Fruit fly (Drosophila melanogaster) whole organism, pupa: ENCODE measurements around the gene pzg.

Experiments
- CG10348 ChIP-seq: fragments of 200-800 bp; sonication (Bioruptor generic); IDR thresholded peaks from 2 replicates; pipeline ENCODE4 v1.3.6; 2022; ENCODE audit warnings: missing biosample characterization, missing genetic modification characterization
- CG12605 ChIP-seq: fragments of 200-800 bp; sonication (Bioruptor generic); IDR thresholded peaks from 2 replicates; pipeline ENCODE4 v1.3.6; 2022; ENCODE audit warnings: missing biosample characterization, missing genetic modification characterization
- CG13204 ChIP-seq: fragments of 200-800 bp; sonication (Bioruptor generic); optimal IDR thresholded peaks from 2 replicates; lab custom pipeline; 2018; ENCODE audit warnings: missing biosample characterization, mild to moderate bottlenecking, missing genetic modification characterization, moderate library complexity
- CG15710 ChIP-seq: fragments of 200-800 bp; sonication (Bioruptor generic); optimal IDR thresholded peaks from 2 replicates; lab custom pipeline; 2018; ENCODE audit warnings: missing biosample characterization, mild to moderate bottlenecking, missing genetic modification characterization, moderate library complexity
- CG17806 ChIP-seq: fragments of 200-800 bp; sonication (Bioruptor generic); optimal IDR thresholded peaks from 2 replicates; lab custom pipeline; 2018; ENCODE audit warnings: missing biosample characterization, mild to moderate bottlenecking, missing genetic modification characterization, moderate library complexity
- CG32121 ChIP-seq: fragments of 200-800 bp; sonication (Bioruptor generic); IDR thresholded peaks from 2 replicates; pipeline ENCODE4 v1.3.6; 2022; ENCODE audit warnings: missing biosample characterization, missing genetic modification characterization
- CG34367 ChIP-seq: fragments of 200-800 bp; sonication (Bioruptor generic); optimal IDR thresholded peaks from 2 replicates; lab custom pipeline; 2018; ENCODE audit warnings: missing biosample characterization, mild to moderate bottlenecking, missing genetic modification characterization
- CG4496 ChIP-seq: fragments of 200-800 bp; sonication (Bioruptor generic); IDR thresholded peaks from 3 replicates; pipeline ENCODE4 v1.3.6; 2022; ENCODE audit warnings: missing biosample characterization, missing genetic modification characterization
- CG8159 ChIP-seq: fragments of 200-800 bp; sonication (Bioruptor generic); optimal IDR thresholded peaks from 3 replicates; lab custom pipeline; 2018; ENCODE audit warnings: missing biosample characterization, mild to moderate bottlenecking, missing genetic modification characterization, moderate library complexity
- CG8301 ChIP-seq: fragments of 200-800 bp; sonication (Bioruptor generic); optimal IDR thresholded peaks from 2 replicates; lab custom pipeline; 2018; ENCODE audit warnings: missing biosample characterization, mild to moderate bottlenecking, missing genetic modification characterization
- CG9948 ChIP-seq: fragments of 200-800 bp; sonication (Bioruptor generic); optimal IDR thresholded peaks from 2 replicates; lab custom pipeline; 2018; ENCODE audit warnings: missing biosample characterization, mild to moderate bottlenecking, missing genetic modification characterization, moderate library complexity
- D1 ChIP-seq: fragments of 200-800 bp; sonication (Bioruptor generic); optimal IDR thresholded peaks from 2 replicates; lab custom pipeline; 2018; ENCODE audit warnings: missing biosample characterization, mild to moderate bottlenecking, missing genetic modification characterization, moderate library complexity
- EcR ChIP-seq: fragments of 200-800 bp; sonication (Bioruptor generic); optimal IDR thresholded peaks from 3 replicates; lab custom pipeline; 2019; ENCODE audit warnings: missing biosample characterization, missing genetic modification characterization, mild to moderate bottlenecking, moderate library complexity, missing genetic modification reagents
- Ets98B ChIP-seq: fragments of 200-800 bp; sonication (Bioruptor generic); IDR thresholded peaks from 2 replicates; pipeline ENCODE4 v1.3.6; 2022; ENCODE audit warnings: missing biosample characterization, missing genetic modification characterization
- Pif1A ChIP-seq: fragments of 200-800 bp; sonication (Bioruptor generic); optimal IDR thresholded peaks from 3 replicates; lab custom pipeline; 2016; ENCODE audit warnings: missing biosample characterization, missing genetic modification characterization
- Snoo ChIP-seq: fragments of 200-800 bp; sonication (Bioruptor generic); optimal IDR thresholded peaks from 3 replicates; lab custom pipeline; 2017; ENCODE audit warnings: missing biosample characterization, mild to moderate bottlenecking, missing genetic modification characterization, inconsistent platforms
- fd96Ca ChIP-seq: fragments of 200-800 bp; sonication (Bioruptor generic); IDR thresholded peaks from 3 replicates; pipeline ENCODE4 v1.3.6; 2022; ENCODE audit warnings: missing biosample characterization, missing genetic modification characterization
- gl ChIP-seq: fragments of 200-800 bp; sonication (Bioruptor generic); optimal IDR thresholded peaks from 2 replicates; lab custom pipeline; 2018; ENCODE audit warnings: missing biosample characterization, mild to moderate bottlenecking, missing genetic modification characterization
- rn ChIP-seq: fragments of 200-800 bp; sonication (Bioruptor generic); IDR thresholded peaks from 2 replicates; pipeline ENCODE4 v1.3.6; 2022; ENCODE audit warnings: missing biosample characterization, missing genetic modification characterization

The pzg gene

DNA sequence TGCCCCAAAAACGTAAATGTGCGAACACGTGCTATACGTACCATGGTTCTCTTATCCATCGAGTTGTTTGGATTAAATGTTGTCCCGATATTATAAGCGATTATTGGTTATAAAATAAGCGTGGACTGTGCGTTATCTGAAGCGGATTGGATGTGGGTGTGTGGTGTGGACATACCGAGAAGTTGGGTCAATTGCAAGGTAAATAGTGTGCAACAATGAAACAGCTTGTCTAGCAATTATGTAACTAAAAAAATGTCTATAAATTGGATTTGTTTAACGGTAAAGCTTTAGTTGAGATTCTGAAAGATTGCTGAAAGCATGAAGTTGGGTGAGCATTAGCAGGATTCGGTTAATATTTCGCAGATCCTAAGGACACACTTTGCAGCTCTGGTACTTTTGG, 28.2 kb upstream of the pzg start, which contains the start of gene CG43218:
CG43218 (plus strand) TSS at position 290 of the 400 bp plus-strand sequence.
- TF ChIP-seq CG10348 (GFP tag; lab: Robert Waterston, UW) (no peak), CG32121 (GFP tag; lab: Robert Waterston, UW) (no peak), CG8159 (tag; lab: Kevin White, UChicago) (no peak), Snoo (tag; lab: Kevin White, UChicago) (no peak), gl (tag; lab: Kevin White, UChicago) (no peak), Ets98B (GFP tag; lab: Robert Waterston, UW) (no peak), rn (GFP tag; lab: Robert Waterston, UW) (no peak), Pif1A (GFP tag; lab: Kevin White, UChicago) (no peak), fd96Ca (no peak), D1 (no peak), CG4496 (GFP tag; lab: Robert Waterston, UW) (no peak), CG15710 (no peak), CG34367 (tag; lab: Kevin White, UChicago) (no peak)
- TF ChIP-seq, all 21 proteins: peak for 0

DNA sequence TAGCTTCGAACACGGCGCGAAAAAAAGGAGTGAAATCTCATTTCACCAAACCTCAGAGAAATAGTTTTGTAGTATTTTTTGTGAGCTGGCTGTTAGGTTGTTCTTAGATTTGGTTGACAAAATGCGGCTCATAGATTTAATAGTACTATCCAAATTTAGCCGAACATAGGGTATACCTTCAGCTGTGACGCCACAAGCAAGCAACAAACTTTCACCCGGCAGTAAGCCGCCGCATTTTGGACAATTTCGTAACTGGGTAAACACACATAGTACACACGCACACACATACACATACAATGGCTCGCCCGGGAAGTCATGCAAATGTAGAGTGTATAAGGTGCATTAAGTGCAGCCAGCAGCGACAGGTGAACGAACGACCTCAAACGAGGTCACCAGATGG, 26.6 kb upstream of the pzg start:
- TF ChIP-seq EcR (GFP tag; lab: Kevin White, UChicago) (no peak), rn (GFP tag; lab: Robert Waterston, UW) (no peak), gl (tag; lab: Kevin White, UChicago) (no peak), CG4496 (GFP tag; lab: Robert Waterston, UW) (peak; percentile 41; the same call in 1 of the 3 replicates), D1 (no peak), CG8301 (tag; lab: Kevin White, UChicago) (peak; percentile 44), fd96Ca (peak; percentile 64; the same call in 2 of the 3 replicates), CG9948 (tag; lab: Kevin White, UChicago) (no peak), Ets98B (GFP tag; lab: Robert Waterston, UW) (peak; percentile 34; the same call in 1 of the 2 replicates), CG8159 (tag; lab: Kevin White, UChicago) (no peak), CG32121 (GFP tag; lab: Robert Waterston, UW) (peak; percentile 60)

DNA sequence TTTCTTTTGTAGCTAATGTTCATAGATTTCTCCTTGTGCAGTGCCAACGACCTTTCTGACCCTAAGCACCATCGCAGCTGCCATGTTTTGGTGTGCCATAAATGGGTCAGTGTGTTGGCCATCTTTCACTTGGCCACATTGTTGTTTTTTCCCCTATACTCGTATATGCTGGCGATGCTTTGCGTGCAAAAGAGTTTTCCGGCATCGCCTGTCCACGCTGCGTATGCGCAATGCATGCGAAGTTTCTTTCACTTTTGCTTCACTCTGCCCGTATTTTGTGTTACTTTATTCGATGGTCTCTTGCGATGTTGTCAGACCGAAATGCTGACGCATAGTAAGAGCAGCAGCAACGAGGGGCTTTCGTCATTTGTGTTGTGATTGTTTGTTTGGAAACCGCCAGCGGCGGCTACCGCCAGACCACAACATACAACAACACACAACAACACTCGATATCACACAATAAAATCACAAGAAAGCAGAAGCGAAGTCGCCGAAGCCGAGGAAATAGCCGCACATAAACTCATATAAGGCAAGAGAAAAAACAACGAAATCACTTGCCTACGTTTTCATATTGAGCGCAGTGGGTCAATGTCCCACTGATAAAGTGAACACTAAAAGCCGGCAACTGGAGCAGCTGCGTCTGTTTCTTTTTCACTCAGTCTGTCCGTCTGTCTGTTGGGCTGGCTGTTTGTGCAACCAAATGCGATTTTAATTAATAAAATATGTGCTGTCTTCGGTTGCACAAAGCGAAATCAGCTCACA, 24.3 kb upstream of the pzg start:
- 0 out of 2 replicates have a peak, but pooled peaks have one; percentile 14 for TF ChIP-seq CG12605 (GFP tag; lab: Robert Waterston, UW)
- peak; percentile 83 for TF ChIP-seq EcR (GFP tag; lab: Kevin White, UChicago)
- TF ChIP-seq Snoo (tag; lab: Kevin White, UChicago), result no peak

DNA sequence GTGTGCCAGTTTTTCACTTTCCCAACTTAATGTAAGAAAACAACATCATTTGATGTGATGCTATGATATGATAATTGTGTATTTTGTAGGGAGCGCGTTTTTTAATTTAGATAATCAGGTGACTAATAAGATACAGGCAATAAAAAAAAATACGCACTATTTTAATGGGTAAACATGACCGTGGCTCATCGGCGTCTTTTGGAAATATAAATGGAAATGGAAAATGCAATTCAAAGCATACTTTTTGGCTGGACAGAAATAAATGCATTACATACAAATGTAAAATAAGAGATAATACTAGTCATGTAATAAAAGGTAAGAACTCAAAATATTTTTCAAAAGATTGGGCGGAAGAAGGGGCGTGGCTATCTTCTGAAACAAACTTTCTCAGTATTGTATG, 23.5 kb upstream of the pzg start:
- no peak for TF ChIP-seq CG17806 (tag; lab: Kevin White, UChicago)
- no peak for TF ChIP-seq CG13204 (GFP tag; lab: Kevin White, UChicago)
- TF ChIP-seq D1, result peak; percentile 51

DNA sequence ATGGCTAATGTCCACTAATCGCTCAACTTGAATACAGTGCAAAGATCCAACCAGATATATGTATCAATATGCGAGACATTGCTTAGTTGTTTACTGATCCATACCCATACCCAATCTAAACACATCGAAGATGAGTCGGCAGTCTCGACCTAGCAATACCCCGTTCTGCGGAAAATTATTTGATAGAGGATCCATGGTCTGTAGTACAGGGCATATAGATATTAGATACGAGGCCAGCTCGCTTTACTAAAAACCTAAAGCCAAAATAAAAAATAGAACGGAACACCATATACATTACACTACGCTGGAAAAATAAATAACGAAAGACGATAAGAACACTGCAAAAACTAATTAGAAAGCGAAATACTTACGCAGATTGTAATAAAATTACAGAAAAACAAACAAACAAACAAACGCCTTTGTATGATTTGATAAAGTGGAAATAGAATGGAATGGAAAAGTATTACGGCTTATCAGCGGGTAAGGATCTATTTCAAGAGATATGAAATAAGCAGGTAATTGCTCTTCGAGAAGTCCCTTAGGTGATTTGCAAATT, 19.7 kb upstream of the pzg start:
- no peak for TF ChIP-seq Snoo (tag; lab: Kevin White, UChicago)

DNA sequence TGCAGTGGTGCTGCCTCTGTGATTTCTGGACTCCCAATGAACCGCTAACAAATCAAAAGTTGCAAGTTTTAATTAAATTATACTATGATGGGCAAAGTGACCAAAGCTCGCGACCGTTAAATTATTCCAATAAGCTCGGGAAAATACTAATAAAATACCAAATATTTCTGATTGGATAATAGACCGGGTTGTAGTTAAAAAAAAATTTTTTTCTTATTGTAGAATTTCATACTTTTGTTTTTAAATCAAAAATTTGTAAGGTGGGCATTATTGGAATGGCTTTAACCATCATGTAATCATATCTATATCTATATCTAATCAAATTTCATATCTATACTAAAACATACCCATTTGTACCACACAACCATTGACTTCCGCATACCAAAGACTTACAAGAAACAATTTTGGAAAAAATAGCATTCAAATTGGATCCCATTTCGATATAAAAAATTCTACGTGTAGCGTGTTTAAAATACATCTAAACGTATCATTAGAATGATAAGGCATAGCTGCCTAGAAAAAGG, 18.0 kb upstream of the pzg start, which contains the start of gene CG9391:
CG9391 (minus strand) TSS at position 474 of the 524 bp plus-strand sequence.
- TF ChIP-seq EcR (GFP tag; lab: Kevin White, UChicago) (no peak), CG4496 (GFP tag; lab: Robert Waterston, UW) (no peak), fd96Ca (no peak), gl (tag; lab: Kevin White, UChicago) (no peak), CG12605 (GFP tag; lab: Robert Waterston, UW) (no peak), D1 (no peak), Ets98B (GFP tag; lab: Robert Waterston, UW) (no peak)

DNA sequence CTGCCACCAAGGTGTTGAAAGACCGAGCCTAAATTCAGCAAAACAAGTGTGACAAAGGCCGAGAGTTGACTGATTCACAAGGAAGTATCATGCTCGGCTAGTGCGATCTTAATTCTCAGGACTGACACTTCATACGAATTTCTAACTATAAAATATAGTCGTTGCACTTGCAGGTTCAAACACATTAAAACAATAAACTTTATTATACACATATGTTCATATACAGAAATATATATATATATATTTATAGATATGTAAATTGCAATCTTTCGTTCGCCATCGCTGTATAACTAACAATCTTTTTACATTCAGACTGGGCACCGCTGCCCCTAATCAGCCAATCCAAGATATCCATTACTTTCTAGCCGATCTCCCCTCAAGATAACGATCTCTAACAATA, 15.4 kb upstream of the pzg start, which contains the start of gene CG9389:
CG9389 (minus strand) TSS at position 101 of the 400 bp plus-strand sequence.
- no peak for TF ChIP-seq fd96Ca
- no peak for TF ChIP-seq Pif1A (GFP tag; lab: Kevin White, UChicago)
- TF ChIP-seq CG9948 (tag; lab: Kevin White, UChicago), result no peak
- no peak for TF ChIP-seq Ets98B (GFP tag; lab: Robert Waterston, UW)
- no peak for TF ChIP-seq CG15710
- no peak for TF ChIP-seq CG8301 (tag; lab: Kevin White, UChicago)
- no peak for TF ChIP-seq EcR (GFP tag; lab: Kevin White, UChicago)
- TF ChIP-seq CG13204 (GFP tag; lab: Kevin White, UChicago), result no peak
- TF ChIP-seq D1, result no peak
- TF ChIP-seq, all 21 proteins: peak for 0
